Worm (Caenorhabditis elegans): Measurements from ENCODE around the gene H04D03.4.

ce11 chrIII:10474945-10475344, 24.0 kb upstream of the H04D03.4 start, which contains the start of gene D2045.9:
- TF ChIP-seq nhr-77 (tag; optimal IDR thresholded peaks at IDR 0.05) (no peak), zag-1 (tag; optimal IDR thresholded peaks at IDR 0.05) (no peak), nhr-76 (tag; optimal IDR thresholded peaks at IDR 0.05) (no peak)

Data from whole organism, L4 larva.